Fruit fly (Drosophila melanogaster): ENCODE data around the gene ND-B14.5A.

Gene ND-B14.5A

DNA sequence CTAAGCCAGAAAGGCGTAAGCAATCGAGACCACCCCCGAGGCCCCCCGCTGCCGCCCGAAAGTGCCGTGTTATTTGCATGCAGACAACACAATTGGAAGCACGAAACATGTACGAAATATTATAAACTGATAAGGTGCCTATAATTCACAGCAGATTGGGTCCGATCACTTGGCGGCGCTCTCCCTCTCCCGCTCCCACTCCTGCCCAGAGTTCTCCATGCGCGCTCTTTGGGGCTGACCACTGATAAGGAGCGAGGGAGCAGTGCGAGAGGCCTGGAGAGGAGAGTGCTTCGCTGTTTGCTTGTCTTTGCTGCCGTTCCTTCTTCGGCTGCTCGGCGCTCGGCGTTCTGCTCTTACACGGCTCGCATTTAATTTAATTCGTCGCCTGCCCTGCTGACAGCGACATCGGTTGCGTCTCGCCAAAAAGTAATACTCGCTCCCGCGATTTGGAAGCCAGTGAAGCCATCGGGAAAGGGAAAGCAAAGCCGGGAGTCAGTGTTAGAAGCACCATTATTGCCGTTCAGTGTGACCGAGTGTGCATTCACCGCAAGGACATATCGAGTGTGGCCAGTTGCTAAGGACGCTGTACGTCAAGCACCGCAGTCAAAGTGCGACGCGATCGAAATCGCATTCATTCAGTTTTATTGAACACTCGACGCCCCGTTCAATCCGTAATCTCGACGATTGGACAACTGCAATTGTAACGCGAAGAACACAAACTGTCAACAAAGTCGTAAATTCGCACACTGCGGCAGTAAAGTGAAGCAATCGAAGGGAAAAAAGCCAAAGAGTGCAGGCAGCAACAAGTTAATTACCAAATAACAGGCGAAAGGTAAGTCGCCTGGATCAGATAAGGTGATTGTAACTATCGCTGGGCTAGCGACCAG lies 22.1 kb downstream of the ND-B14.5A start (continued):
- TF ChIP-seq CG14441 (GFP tag; IDR thresholded peaks at IDR 0.05) (0 out of 2 replicates have a peak, but pooled peaks have one; percentile 5), stwl (tag; optimal IDR thresholded peaks at IDR 0.05) (peak; percentile 92), GATAe (GFP tag; conservative IDR thresholded peaks at IDR 0.05) (no peak), chinmo (GFP tag; IDR thresholded peaks at IDR 0.05; ENCODE audit: partially characterized antibody) (peak; percentile 71; the same call in 1 of the 4 replicates), CG12219 (GFP tag; optimal IDR thresholded peaks at IDR 0.05) (no peak), CG15011 (GFP tag; optimal IDR thresholded peaks at IDR 0.05) (no peak), Doc3 (GFP tag; IDR thresholded peaks at IDR 0.05; ENCODE audit: partially characterized antibody) (0 out of 3 replicates have a peak, but pooled peaks have one; percentile 33), hbn (GFP tag; IDR thresholded peaks at IDR 0.05; ENCODE audit: partially characterized antibody) (0 out of 2 replicates have a peak, but pooled peaks have one; percentile 17), CG10543 (GFP tag; optimal IDR thresholded peaks at IDR 0.05) (peak; percentile 58), mirr (GFP tag; optimal IDR thresholded peaks at IDR 0.05) (peak; percentile 80)

DNA sequence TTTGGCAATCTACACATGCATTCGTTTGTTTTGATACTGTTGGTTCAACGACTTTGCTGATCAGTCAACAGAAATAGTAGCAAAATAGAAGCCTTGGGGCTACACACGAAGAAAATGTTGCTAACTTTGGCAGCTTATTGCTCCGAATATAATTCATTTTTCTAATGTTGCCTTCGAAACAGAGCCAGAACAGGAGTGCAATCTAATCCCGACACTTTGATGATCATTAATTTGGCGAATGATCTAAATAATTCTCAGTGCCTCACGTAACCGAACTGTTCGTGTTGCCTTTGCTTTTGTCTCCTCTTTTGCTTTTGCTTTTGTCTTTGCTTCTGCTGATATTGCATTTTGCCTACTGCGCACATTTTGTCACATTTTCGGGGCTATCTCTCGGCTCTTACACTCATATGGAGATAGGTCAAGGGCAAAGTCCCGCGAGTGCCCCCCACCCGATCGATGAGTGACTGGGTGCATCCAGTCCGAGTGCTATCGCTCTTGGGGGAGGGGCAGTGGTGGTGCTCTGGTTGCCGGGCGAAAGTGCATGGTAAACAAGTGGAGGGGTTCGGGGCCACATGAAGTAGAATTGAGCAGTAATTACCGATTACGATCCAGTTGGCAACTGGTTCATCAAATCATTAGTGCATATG lies 23.9 kb downstream of the ND-B14.5A start:
- TF ChIP-seq odd (GFP tag; optimal IDR thresholded peaks at IDR 0.05) (no peak), phol (tag; optimal IDR thresholded peaks at IDR 0.05) (peak; percentile 2), CG15011 (GFP tag; optimal IDR thresholded peaks at IDR 0.05) (no peak), Vsx1 (GFP tag; optimal IDR thresholded peaks at IDR 0.05) (no peak), Scr (GFP tag; IDR thresholded peaks at IDR 0.05; ENCODE audit: partially characterized antibody) (no peak), CG11247 (GFP tag; IDR thresholded peaks at IDR 0.05) (no peak), Spps (tag; optimal IDR thresholded peaks at IDR 0.05) (no peak), tap (tag; optimal IDR thresholded peaks at IDR 0.05) (no peak), CG32772 (GFP tag; IDR thresholded peaks at IDR 0.05) (no peak), CG6175 (GFP tag; IDR thresholded peaks at IDR 0.05) (no peak), Sry-δ (GFP tag; optimal IDR thresholded peaks at IDR 0.05) (no peak), CG15073 (GFP tag; optimal IDR thresholded peaks at IDR 0.05) (no peak), ERR (GFP tag; optimal IDR thresholded peaks at IDR 0.05) (no peak), CG3281 (GFP tag; optimal IDR thresholded peaks at IDR 0.05) (no peak), CrebB (tag; optimal IDR thresholded peaks at IDR 0.05) (no peak), fu2 (GFP tag; optimal IDR thresholded peaks at IDR 0.05) (no peak), CG9797 (GFP tag; optimal IDR thresholded peaks at IDR 0.05) (no peak), slou (GFP tag; optimal IDR thresholded peaks at IDR 0.05) (no peak), CG18599 (GFP tag; optimal IDR thresholded peaks at IDR 0.05) (no peak), CG10654 (GFP tag; optimal IDR thresholded peaks at IDR 0.05) (no peak), CG17361 (GFP tag; IDR thresholded peaks at IDR 0.05) (no peak), Dip2 (GFP tag; IDR thresholded peaks at IDR 0.05) (no peak), fd64A (GFP tag; optimal IDR thresholded peaks at IDR 0.05) (no peak), Abd-B (GFP tag; optimal IDR thresholded peaks at IDR 0.05) (no peak), onecut (GFP tag; IDR thresholded peaks at IDR 0.05) (no peak), emc (GFP tag; optimal IDR thresholded peaks at IDR 0.05) (no peak), CG30431 (GFP tag; optimal IDR thresholded peaks at IDR 0.05) (no peak), nerfin-1 (tag; optimal IDR thresholded peaks at IDR 0.05) (no peak), H15 (GFP tag; IDR thresholded peaks at IDR 0.05) (no peak), CG1233 (GFP tag; optimal IDR thresholded peaks at IDR 0.05) (no peak), Usf (GFP tag; optimal IDR thresholded peaks at IDR 0.05) (no peak), repo (GFP tag; optimal IDR thresholded peaks at IDR 0.05) (no peak), dm (GFP tag; optimal IDR thresholded peaks at IDR 0.05) (no peak), luna (GFP tag; optimal IDR thresholded peaks at IDR 0.05) (no peak), insv (GFP tag; optimal IDR thresholded peaks at IDR 0.05) (no peak), Xrp1 (GFP tag; IDR thresholded peaks at IDR 0.05) (peak; percentile 30; the same call in 1 of the 2 replicates), CG31224 (GFP tag; IDR thresholded peaks at IDR 0.05) (no peak), abd-A (tag; optimal IDR thresholded peaks at IDR 0.05) (no peak)
